Worm (Caenorhabditis elegans) whole organism, dauer: ENCODE data around the gene T13F2.2.
"Not testable (repeated sequence)": the region's sequence is repeated elsewhere in the genome, so short reads cannot be mapped to it uniquely, and the experiment has no call there.

ENCODE experiments used
- unc-62 ChIP-seq: sonication (generic microtip); optimal IDR thresholded peaks from 2 replicates; lab custom pipeline; 2017; ENCODE audit warnings: missing biosample characterization, missing genetic modification reagents, missing genetic modification characterization

The T13F2.2 gene

DNA sequence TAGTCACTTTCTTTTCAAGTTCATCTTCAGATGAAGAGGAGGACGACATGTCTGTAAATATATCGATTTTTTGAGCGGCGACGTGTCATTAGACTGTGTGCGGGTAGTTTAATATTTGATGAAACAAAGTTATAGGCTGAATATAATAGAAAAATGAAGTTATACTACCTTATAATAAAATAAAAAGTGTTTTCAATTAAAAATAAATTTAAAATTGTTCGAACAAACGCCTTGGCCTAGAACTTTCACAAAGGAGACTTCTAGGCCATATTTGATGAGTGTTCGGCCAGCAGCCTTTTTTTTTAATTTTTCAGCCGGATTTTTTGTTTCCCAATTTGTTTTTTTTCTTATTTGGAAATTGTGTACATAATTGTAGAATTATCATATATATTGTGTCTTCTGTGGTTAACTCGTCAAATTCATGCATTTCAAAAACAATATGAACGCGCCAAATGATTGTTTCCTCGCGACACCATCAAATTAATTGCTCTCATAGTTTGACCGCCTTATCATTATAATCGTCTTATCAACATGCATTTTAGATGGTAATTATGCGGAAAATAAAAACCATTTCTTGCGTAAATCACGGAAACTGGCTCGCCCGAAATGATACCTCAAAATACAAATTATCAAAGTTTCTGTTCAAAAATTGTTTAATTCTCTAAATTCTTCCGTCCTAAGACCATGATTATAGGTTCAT is at the start of gene T13F2.2:
T13F2.2 (minus strand) TSS at position 51 of the 700 bp plus-strand sequence.
- TF ChIP-seq unc-62: no peak

DNA sequence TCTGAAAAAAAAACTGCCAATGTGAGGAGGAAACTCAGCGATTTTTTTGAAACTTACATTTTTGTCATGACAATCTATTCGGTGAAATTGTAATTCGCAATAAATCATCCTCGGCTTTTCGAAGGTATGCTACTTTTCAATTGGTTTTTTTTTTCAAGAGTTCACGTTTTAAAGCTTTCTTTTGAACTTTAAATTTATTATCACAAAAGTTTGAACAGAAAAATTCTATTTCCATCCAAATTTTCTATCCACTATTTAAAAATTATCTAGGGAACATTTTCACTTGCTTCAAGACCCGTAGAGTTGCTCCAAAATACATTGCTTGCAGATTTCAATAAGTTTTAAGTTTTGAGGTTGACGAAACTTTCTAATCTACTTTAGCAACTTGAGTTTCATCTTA is 49.4 kb upstream of the T13F2.2 start, which contains the start of gene K07F5.6:
K07F5.6 (minus strand) TSS at position 101 of the 400 bp plus-strand sequence.
- no peak for TF ChIP-seq unc-62

DNA sequence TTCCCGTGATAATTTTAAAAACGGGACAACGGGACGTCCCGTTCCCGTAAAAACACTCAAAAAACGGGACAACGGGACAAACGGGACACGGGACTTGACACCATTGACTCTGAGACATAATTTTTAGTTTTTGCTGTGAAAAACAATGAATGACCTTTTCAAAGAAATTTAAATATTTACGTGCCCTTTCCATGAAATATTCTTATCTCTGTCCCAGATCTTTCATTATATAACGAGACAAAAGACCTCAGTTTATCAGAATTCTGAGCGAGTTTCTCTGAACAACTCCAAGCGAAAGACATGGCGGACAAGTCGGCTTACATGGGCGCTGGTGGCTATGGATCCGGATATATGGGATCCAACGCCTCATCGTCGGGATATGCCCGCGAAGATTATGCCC is 46.6 kb upstream of the T13F2.2 start, which contains the start of gene nspd-2:
nspd-2 (plus strand) TSS at position 301 of the 400 bp plus-strand sequence.
- TF ChIP-seq unc-62: no peak

DNA sequence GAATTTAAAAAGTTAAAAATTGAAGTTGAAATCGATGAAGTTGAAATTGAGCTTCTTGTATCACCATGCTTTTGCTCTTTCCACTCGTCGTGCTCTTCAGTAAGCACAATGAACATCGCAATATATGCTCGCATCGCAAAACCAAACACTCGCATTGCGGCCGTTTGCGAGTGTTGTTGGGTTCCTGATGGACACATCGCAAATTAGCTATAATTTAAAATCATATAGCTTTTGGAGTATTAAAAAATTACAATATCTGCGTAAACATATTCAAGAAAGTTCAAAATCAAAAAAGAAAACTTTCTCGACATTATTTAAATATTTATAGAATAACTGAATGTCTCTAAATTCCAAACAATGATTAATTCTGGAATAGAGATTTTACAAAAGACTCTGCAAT is 44.9 kb upstream of the T13F2.2 start, which contains the start of gene K07F5.17:
K07F5.17 (plus strand) TSS at position 301 of the 400 bp plus-strand sequence.
- no peak for TF ChIP-seq unc-62

DNA sequence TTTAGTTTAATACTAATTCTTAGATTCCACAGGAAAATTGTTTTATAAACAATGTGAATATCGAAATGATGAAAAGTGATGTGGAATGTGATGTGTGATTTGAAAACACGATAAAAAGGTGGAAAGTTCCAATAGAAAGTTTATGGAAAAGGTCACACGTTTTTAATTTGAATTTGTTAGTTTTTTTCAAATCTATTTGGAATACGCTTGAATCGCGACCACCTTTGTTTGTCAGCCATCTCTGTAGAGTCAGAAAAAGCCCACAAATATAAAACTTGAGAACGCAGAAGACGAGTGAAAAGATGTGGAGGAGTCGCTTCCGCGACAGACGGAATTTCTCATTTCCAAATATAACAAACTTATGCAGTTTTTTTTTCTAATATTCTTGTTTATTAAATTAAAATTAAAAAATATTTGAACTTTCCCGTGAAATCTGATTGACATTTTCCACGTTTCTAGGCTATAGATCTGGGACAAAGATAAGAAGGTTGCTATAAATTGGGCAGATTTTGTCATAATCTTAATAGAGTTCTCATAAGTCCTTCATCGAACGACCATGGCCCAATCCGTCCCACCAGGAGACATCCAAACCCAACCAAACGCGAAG is 43.9 kb upstream of the T13F2.2 start, which contains the start of the genes kin-24 and msp-56:
kin-24 (minus strand) TSS at position 101 of the 607 bp plus-strand sequence.
msp-56 (plus strand) TSS at position 557 of the 607 bp plus-strand sequence.
- no peak for TF ChIP-seq unc-62

DNA sequence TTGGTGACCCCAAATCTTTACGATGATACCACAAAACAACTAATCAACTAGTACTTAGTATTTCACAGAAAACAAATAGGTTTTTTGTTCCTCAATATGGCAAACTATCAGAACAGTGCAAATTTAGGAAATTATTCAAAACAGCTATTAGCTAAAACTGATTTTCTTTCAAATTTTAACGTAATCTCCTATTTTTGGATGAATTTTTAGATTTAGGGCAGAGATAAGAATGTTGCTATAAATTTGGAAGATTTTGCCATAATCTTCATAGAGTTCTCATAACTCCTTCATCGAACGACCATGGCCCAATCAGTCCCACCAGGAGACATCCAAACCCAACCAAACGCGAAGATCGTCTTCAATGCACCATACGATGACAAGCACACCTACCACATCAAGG is 40.2 kb upstream of the T13F2.2 start, which contains the start of gene msp-10:
msp-10 (plus strand) TSS at position 301 of the 400 bp plus-strand sequence.
- not testable (repeated sequence) for TF ChIP-seq unc-62

DNA sequence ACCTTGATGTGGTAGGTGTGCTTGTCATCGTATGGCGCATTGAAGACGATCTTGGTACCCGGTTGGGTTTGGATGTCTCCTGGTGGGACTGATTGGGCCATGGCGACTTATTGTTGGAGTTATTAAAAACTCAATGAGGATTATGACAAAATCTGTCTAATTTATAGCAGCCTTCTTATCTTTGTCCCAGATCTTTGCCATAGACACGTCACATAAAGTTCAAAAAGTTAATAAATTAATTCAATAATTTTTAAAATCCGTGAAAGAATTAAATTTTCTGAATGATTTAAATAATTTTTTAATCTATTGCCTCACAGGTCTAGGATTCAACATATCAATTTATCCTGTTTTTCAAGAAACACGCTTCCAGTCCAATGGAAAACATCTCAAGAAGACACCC is 39.2 kb upstream of the T13F2.2 start, which contains the start of gene msp-81:
msp-81 (minus strand) TSS at position 101 of the 400 bp plus-strand sequence.
- no peak for TF ChIP-seq unc-62

DNA sequence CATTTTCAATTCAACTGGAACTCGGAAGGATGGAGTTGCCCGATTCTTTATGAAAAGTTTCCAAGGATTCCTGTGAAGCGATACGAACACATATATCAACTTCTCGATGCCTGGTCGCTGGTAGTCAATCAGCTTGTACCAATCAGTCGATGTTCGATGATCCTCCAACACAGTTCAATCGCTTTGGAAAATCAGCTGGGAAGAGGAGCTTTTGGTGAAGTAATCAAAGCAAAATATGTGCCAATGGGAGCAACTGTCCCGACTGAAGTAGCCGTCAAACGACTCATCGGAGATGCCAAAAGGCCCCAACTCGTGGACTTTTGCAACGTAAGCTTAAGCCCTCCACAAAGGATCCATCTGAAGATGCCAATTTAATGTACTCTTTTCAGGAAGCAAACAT is 36.2 kb upstream of the T13F2.2 start:
- no peak for TF ChIP-seq unc-62

DNA sequence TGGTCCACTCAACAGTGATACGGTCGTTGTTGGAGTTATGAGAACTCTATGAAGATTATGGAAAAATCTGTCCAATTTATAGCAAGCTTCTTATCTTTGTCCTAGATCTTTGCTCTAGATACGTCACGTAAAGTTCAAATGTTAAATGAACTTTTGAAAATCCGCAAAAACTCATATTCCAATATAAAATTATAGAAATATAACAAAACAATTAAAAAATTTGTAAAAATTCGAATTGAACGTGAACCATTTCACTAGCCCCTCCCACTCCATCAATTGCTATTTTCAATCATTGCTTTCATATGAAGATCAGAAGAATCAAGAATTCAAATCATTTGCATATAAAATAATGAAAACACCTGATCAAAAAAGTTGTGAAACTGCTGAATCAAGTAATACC is 35.4 kb upstream of the T13F2.2 start, which contains the start of gene kin-21:
kin-21 (plus strand) TSS at position 301 of the 400 bp plus-strand sequence.
- no peak for TF ChIP-seq unc-62

DNA sequence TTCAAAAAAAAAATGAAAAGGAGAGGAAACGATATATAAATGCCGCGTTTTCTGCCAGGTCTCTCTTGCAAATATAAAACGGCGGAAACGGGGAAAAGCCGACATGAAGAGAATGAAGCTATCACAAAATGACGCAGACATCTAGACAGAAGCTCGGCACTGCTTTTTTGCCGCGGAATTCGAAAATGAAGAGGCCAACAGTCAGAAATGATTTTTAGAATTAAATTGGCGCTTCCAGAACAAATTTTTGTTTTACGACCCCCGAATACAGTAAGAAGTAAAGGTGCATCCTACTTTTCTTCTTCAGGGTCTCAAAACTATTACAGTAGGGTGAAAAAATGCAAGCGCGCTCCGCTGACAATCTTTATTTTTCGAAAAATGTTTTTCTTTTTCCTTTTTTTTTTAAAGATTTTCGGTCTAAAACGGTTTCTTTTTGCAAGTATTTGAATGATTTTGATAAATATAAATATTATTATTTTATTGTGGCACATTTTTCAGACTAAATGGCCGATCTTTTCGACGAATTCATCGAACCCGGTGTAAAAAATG is 28.1 kb upstream of the T13F2.2 start, which contains the start of gene mtr-4:
mtr-4 (plus strand) TSS at position 499 of the 549 bp plus-strand sequence.
- no peak for TF ChIP-seq unc-62

DNA sequence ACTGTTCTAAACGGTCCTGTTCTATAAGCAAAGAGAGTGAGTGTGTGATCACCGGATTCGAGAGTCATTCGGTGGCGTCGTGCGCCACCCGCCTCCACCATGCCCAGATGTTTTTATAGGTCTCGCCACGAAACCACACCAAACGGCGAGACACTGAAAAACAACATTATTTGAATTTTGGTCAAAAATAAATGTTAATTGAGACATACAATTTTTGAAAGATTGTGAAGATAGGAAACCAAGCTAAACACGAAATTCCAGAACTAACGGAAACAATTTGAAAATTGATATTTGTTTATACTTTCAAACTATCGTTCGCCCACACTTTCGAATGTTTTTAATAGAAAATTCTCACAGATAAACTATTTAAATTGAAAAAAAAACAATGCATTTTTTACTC is 27.3 kb upstream of the T13F2.2 start, which contains the start of gene catp-6:
catp-6 (minus strand) TSS at position 101 of the 400 bp plus-strand sequence.
- no peak for TF ChIP-seq unc-62

DNA sequence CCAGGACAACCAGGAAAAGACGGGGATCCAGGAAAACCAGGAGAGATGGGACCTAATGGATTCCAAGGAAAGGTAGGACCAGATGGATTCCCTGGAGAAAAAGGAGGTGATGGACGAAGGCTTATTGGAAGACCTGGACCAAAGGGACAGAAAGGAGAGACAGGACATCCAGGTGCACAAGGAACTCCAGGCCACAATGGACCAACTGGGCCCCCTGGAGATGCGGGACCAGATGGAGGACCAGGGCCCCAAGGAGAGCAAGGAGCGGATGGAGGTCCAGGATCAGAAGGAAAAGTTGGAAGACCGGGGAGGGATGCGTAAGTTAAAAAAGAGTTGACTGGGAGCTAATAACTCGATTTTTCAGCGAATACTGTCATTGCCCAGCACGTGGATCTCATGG is 25.4 kb upstream of the T13F2.2 start:
- TF ChIP-seq unc-62: no peak

DNA sequence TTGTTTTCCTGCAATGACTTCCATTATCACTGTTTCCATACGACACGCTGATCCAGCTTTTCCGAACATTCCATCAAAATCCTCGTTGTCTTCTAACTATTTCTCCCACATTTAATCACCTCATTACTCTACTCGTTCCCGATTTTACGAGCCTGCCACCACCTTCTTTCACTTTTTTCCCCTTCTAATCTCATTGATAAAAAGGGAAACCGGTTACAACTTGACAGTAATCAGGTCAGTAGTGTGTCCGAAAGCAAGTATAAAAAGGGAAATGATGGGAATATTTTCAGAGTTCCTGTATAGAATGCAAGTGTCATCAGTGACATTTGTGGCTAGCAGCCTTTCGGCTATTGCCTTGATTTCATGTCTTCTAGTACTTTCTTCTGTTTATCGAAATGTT is 24.5 kb upstream of the T13F2.2 start, which contains the start of gene col-123:
col-123 (plus strand) TSS at position 301 of the 400 bp plus-strand sequence.
- TF ChIP-seq unc-62: no peak

DNA sequence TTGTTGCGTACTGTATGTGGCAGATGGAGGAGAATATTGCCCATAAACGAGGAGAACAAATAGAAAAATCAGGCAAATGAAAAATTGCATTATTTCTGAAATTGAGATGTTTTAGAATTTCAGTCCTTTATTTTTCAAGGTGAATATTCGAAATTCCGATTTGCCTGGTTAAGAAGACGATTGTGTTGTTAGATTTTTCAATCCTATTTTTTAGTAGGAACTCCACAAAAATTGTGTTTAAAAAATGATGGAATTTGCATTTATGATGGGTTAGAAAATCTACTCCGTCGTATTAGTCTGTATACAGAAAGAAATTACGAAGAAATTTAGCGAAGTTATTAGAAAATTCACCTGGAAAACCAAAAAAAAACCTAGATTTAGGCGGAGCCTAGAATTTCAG is 18.3 kb upstream of the T13F2.2 start, which contains the start of gene egl-20:
egl-20 (minus strand) TSS at position 101 of the 400 bp plus-strand sequence.
- no peak for TF ChIP-seq unc-62

DNA sequence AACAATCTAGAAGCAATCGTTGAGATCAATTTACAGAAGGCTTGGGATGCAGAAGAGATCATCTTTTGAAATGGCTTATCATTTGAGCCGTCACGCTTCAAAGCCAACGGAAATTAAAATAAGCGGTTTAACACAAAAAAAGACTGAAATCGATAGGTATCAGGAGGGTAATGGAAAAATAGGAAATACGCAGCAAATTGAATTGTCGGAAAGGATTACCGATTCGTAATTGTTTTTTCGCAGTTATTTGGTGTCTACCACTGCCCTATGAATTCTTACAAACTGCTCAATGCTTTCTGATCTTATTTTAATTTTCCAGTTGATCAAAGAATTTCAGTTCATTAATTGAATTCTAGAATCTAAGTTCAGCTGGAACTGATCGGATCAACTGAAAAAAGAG is 14.3 kb upstream of the T13F2.2 start:
- TF ChIP-seq unc-62: no peak

DNA sequence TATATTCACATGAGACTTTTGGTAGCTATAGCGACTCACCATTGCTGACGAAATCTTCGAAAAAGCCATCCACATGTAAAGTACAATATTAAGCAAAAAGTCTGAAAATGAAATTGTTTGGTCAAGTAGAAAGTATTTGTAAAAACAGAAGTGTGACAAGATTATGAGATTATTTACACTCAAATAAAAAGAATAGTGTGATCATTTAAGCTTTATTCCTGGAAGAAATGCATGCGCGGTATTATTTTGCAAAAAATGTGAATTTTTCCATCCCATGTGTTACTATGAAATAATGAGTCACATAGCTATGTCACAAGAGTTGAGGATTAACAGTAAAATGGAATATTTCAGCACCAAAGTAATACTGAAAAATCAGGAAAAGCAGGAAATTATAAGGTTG is 13.5 kb upstream of the T13F2.2 start, which contains the start of gene dct-15:
dct-15 (minus strand) TSS at position 101 of the 400 bp plus-strand sequence.
- TF ChIP-seq unc-62: no peak

DNA sequence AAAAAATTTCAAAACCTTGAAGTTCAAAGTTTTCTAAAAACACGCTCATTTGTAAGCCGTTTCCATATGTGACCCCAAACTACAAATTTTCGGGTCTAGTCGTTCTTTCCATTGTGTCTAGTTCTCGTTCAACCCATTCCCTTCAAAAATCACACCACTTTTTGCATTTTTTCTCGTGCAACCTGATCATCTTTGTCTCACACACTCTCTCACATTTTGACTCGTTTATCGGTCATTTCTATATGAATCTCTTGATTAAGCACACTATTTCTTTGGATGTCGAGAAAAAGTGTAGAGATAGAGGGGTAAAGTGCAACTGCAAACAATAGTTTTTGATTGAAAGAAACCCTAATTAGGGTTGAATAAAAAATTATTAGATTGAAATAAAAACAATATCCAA is 6.4 kb upstream of the T13F2.2 start:
- no peak for TF ChIP-seq unc-62
